Fruit fly (Drosophila melanogaster) whole organism: ENCODE data around the gene Krn.

Experiments used
- CG8478 ChIP-seq: fragments of >200 bp; optimal IDR thresholded peaks from 2 replicates; lab custom pipeline; 2018; ENCODE audit warnings: inconsistent platforms
- Dll ChIP-seq: fragments of >200 bp; optimal IDR thresholded peaks from 2 replicates; lab custom pipeline; 2017
- EcR ChIP-seq, 2 experiments: fragments of >200 bp; optimal IDR thresholded peaks; 2 replicates each; lab custom pipeline; 2017; ENCODE audit warnings: missing biosample characterization in 2 of 2, missing genetic modification characterization in 2 of 2, missing genetic modification reagents in 2 of 2
- pan ChIP-seq: fragments of >200 bp; optimal IDR thresholded peaks from 2 replicates; lab custom pipeline; 2017
- psq ChIP-seq: fragments of >200 bp; optimal IDR thresholded peaks from 2 replicates; lab custom pipeline; 2017
- usp ChIP-seq: fragments of >200 bp; optimal IDR thresholded peaks from 2 replicates; lab custom pipeline; 2017; ENCODE audit warnings: missing biosample characterization, missing genetic modification characterization, mixed read lengths

Gene Krn

DNA sequence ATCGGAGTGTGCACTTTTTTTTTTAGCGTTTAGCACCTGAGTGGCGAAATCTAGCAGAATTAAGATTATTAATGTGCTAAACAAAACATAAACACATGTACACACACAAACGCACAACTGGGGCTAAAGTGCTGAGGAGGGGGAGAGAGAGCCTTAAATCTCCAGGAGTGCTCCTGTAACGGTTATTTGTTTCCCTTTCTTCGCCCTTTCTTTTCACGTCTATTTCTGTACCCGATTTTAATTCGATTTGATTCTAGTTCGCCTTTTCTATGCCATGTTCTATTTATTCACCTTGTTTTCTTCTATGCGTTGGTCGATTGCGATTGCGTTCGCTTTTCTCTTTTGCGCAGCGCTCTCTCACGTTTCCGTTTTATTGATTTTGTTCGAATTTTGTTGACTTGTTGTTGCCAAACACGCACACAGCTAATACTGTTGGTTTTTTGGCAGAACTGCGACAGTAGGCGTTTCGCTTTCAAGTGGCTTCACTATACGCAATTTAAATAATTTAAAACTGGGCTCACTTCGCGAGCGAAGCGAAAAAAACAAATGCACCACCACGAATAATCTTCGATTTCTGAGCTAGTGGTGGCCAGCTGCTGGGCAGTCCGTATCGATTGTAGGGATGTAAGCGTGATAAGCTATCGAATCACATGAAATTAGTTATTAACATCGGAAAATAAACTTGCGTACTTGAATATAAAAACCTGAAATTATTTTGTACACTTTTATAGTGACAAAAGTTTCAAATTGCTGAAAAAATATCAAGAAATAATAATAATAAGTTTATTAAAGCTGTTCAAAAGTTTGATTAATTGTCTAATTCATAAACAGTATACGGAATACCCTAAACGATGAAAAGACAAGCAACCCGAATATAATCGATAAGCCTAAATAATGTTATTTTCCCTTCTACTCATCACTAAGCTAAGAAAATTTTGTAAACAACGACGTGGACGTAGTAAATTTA is at the start of gene Krn, which contains the start of the genes Ndfip and CG7484:
Gene Krn, minus strand, starts transcription at position 580 of the 967 bp plus-strand sequence.
Gene Ndfip, minus strand, starts transcription at position 580 of the 967 bp plus-strand sequence.
Gene CG7484, plus strand, starts transcription at position 917 of the 967 bp plus-strand sequence.
- TF ChIP-seq usp (GFP tag; lab: Kevin White, UChicago) (no peak), pan (peak; percentile 0)

DNA sequence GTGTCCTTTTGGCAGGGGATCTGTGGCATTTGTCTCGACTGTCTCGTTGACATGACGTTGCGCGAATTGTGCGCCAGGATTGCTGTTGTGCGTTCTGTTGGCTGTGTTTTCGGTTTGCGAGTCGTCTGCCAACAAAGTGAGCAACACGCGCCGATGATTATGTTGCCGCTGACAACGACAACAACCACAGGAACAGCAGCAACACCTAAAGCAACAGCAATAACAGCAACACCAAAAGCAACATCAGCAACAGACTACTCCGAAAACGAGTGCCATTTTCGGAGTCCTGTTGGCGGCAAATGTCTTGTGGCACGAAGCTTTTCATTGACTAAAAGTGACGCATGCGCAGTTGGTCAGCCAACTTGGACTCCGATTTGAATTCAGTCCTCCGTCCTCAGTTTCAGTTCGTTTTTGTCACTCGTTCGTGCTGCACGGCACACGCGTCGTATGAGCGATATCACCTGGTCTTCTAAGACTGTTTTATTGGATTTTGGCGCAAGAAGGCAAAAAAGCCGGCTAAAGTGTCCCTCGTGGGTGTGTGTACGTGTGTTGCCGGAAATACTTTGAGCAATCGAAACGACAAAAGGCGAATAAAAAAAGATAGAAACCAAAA is 35.6 kb upstream of the Krn start, which contains the start of gene Ccn:
Gene Ccn, plus strand, starts transcription at position 437 of the 613 bp plus-strand sequence.
- TF ChIP-seq psq (lab: Kevin White, UChicago) = no peak
- TF ChIP-seq EcR (GFP tag; optimal IDR thresholded peaks at IDR 0.05; lab: Kevin White, UChicago) = no peak
- TF ChIP-seq pan = no peak
- no peak for TF ChIP-seq Dll
- TF ChIP-seq CG8478 = no peak
- TF ChIP-seq usp (GFP tag; lab: Kevin White, UChicago) = no peak

DNA sequence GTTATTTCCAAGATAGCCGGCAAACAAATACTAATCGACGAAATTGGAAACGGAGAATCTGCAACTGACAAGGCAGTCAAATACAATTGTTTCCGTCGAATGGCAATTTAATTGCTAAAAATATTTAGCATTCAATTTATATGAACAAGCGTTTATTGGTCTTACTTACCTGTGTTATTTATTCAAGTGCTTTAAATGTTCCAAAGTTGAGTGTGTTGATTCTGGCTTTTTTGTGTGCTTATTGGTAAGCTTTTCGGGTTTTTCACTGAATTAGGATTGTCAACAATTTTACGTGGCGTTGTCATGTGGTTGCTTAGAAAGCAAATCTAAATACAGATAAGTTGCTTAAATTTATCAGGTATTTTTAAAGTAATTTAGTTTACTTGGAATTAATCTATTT is 17.7 kb upstream of the Krn start:
- TF ChIP-seq psq (lab: Kevin White, UChicago) (no peak), pan (no peak), usp (GFP tag; lab: Kevin White, UChicago) (no peak), EcR (GFP tag; optimal IDR thresholded peaks at IDR 0.05; lab: Kevin White, UChicago) (no peak), Dll (no peak), CG8478 (no peak)

DNA sequence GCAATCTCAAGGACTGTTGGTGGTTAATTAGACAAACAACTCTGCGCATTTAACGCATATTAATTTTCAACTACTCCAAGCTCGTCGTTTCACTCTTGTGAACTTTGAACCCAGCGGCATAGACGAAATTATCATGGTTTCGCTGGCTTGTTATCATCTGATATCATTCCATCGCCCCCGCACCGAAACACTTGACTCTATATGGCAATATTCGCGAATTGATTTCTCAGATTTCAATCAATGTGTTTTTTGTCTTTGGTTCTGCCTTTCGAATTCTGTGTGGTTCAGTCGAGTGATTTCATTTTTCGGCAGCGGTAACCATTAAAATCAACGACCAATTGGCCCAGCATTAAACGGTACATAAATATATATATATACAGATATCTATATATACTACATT is 17.2 kb upstream of the Krn start, which contains the start of gene CG34251:
Gene CG34251, plus strand, starts transcription at position 301 of the 400 bp plus-strand sequence.
- TF ChIP-seq CG8478 = no peak
- TF ChIP-seq pan = no peak
- no peak for TF ChIP-seq EcR (GFP tag; optimal IDR thresholded peaks at IDR 0.05; lab: Kevin White, UChicago)
- no peak for TF ChIP-seq usp (GFP tag; lab: Kevin White, UChicago)
- no peak for TF ChIP-seq Dll
- TF ChIP-seq psq (lab: Kevin White, UChicago) = no peak

DNA sequence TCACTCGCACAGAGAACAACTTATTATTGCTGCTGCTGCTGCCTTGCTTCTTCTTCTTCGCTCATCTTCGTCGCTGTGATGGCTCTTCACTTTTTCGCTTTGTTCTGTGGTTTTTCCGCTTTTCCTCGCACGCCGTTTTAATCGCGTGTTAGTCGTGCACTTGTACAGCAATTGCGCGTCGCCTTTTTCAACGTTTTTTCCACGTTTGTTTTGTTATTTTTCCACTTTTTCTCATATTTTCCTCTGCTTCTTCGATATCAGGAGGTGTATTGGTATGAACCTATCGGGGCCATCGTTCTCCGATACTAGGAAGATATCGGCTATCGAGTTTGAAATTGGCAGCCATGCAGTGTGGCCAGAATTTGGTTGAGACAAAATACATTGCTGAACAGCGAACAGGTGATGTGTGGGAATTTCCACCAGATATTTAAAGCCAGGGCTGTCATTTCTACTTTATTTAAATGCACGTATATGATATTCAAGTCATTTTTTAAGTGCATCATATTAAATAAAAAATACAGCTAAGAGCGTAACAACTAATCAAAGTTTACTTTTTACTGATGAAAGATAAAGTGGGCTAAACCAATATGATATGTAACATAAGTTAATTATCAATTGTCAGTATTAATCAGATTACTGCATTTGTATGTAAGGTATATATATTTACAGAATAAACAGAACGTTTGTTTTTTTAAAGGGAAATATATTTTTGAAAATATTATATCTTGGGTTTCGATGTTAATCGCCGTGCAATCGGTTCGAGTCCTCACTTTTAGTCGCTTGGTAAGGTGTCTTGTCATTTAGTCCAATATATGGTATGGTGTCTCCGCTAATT is 15.1 kb upstream of the Krn start, which contains the start of gene Crtc:
Gene Crtc, minus strand, starts transcription at position 290 of the 835 bp plus-strand sequence.
- TF ChIP-seq psq (lab: Kevin White, UChicago) (no peak), pan (no peak), EcR (GFP tag; optimal IDR thresholded peaks at IDR 0.05; lab: Kevin White, UChicago) (no peak), Dll (no peak), usp (GFP tag; lab: Kevin White, UChicago) (no peak), CG8478 (no peak)

DNA sequence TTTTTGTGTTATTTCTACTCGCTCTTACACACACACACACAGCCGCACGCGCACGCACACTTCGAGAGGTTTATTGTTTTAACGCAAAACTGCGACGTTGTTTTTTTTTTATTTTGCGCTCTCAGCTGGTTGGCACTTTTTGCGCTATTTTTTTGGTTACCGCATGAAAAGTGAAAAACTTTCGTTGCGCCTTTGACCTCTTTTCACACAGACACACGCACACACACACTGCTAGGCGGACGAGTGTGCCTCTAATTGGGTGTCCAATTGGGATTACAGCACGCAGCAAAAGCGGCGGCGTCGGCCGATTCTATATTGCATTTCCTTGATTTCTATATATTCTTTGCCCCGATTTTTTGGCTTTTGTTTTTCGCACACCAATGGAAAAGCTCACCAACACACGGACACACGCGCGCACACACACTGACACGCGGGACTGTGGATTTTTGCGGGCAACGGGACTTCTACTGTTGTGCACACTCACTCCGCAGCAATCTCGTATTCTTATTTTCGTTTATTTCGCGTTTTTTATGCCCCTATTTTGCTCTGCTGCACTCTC is 14.4 kb upstream of the Krn start:
- no peak for TF ChIP-seq EcR (GFP tag; optimal IDR thresholded peaks at IDR 0.05; lab: Kevin White, UChicago)
- peak; percentile 41 for TF ChIP-seq Dll
- no peak for TF ChIP-seq pan
- no peak for TF ChIP-seq CG8478
- no peak for TF ChIP-seq psq (lab: Kevin White, UChicago)
- TF ChIP-seq usp (GFP tag; lab: Kevin White, UChicago) = no peak

DNA sequence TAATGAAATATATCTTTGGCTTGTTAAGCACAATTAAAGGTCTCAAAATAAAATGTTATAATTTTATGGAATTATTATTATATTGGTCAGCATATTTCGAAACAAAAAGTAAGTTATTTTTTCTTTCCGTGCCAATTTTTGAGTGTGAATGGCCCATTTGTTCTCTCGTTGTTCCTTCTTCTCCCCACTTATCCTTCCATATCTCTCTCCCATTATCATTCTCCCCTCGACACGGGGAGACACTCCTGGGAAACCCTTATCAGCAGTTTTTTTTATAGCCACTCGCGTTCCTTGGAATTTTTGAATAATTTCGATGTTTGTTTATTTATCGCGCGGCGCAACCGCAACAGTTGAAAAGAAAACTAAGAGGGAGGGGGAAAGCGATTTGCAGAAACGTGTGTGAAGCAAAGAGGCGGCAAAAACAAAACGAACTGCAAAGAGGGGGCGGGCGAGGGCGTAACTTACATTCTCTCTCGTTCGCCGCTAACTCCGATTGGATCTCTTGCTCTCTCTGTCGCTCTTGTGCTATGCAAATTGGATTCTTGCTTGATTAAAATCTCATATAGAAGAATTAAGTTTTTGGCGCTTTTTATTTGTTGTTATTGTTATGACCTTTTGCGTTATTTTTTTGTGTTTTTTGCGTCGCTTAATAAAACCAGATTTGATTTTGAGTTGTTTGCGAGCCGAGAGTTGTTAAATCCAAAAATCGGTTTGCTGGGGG is 13.7 kb upstream of the Krn start:
- TF ChIP-seq usp (GFP tag; lab: Kevin White, UChicago) (no peak), CG8478 (no peak)

DNA sequence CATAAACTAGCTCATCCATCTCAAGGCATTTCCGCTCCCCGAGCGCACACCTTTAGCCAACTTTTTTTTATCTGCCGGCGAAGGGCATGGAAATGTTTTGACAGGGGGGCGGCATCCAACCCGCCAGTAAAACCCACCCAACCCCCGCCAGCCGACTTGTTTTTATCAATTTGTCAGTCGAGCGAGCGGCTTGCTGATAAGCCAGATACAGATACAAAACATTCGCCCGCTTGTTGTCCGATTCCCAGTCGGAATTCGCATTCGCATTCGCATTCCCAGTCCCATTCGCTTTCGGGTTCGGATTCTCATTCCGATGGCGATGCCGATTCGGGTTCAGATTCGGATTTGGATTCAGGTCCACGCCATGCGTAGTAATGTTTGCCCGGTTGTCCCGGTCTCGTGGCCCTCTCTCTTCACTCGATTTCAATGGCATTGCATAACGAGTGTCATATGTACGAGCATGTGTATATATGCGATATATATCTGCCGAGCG is 11.1 kb upstream of the Krn start:
- TF ChIP-seq CG8478 (no peak), Dll (no peak), pan (no peak), usp (GFP tag; lab: Kevin White, UChicago) (no peak), psq (lab: Kevin White, UChicago) (no peak), EcR (GFP tag; optimal IDR thresholded peaks at IDR 0.05; lab: Kevin White, UChicago) (no peak)

DNA sequence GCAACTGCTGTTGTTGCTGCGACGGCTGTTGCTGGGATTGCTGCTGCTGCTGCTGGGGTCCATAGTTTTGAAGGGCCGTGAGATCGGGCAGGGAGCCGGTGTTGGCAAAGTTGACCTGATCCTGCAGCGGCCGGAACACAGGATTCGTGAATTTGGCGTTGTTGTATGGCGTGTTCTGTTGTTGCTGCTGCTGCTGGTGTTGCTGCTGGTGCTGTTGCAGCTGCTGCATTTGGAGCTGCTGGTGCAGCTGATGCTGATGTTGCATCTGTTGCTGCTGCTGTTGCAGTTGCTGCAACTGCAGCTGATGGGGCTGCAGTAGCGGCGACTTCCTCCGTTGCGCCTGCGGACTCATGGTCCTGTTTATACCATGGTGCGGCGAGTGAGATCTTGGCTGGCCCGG is 9.6 kb upstream of the Krn start:
- TF ChIP-seq pan = no peak
- TF ChIP-seq usp (GFP tag; lab: Kevin White, UChicago) = no peak
- no peak for TF ChIP-seq EcR (GFP tag; optimal IDR thresholded peaks at IDR 0.05; lab: Kevin White, UChicago)

DNA sequence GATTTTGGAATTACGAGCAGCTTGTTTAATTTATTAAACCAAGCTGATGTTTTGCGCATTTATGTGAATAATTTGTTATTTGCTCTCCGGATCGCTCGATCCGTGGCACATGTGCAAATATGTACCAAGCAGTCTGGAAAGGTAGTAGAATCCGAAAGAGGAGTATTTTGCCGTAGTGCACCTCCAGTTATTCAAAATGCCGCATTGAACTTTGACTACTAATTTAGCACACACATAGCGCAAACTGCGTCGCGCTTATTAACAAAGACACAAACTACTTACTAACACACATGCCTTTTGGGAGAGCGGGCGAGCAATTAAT is 5.1 kb upstream of the Krn start:
- no peak for TF ChIP-seq EcR (GFP tag; optimal IDR thresholded peaks at IDR 0.05; lab: Kevin White, UChicago)
- TF ChIP-seq psq (lab: Kevin White, UChicago) = no peak
- no peak for TF ChIP-seq usp (GFP tag; lab: Kevin White, UChicago)
- no peak for TF ChIP-seq CG8478
- TF ChIP-seq Dll = no peak
- TF ChIP-seq pan = no peak
